Fruit fly (Drosophila melanogaster): ENCODE results near the gene CG10591.

DNA sequence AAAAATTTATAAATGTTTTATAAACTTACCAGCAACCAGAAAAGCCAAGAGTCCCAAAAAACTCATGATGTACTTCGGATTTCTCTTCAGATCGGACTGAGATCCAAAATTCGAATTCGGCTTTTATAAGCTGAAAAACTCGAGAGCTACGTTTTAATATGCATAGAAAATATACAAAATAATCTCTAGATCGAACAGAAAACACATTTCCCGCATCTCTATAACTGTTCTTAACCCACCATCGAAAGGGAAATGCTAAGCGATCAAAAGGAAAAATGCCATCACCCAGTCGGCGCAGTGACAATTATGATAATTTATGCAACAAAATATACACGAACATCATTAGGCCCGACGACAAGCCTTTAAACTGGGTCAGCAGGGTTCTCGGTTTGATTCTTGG, at the start of gene CG10591:
- TF ChIP-seq CG8478 (optimal IDR thresholded peaks at IDR 0.05), result no peak
- no peak for TF ChIP-seq CG10462 (GFP tag; optimal IDR thresholded peaks at IDR 0.05)
